Worm (Caenorhabditis elegans) whole organism, late embryonic: Measurements from ENCODE around the gene fox-1.

Experiments
- F13H6.1 ChIP-seq: sonication (generic microtip); optimal IDR thresholded peaks from 2 replicates; lab custom pipeline; 2016; ENCODE audit warnings: missing genetic modification characterization, missing compliant biosample characterization
- K02D7.2 ChIP-seq: sonication (generic microtip); optimal IDR thresholded peaks from 2 replicates; lab custom pipeline; 2017; ENCODE audit warnings: mild to moderate bottlenecking, missing genetic modification characterization, missing compliant biosample characterization
- K09A11.1 ChIP-seq: sonication (generic microtip); optimal IDR thresholded peaks from 2 replicates; lab custom pipeline; 2017; ENCODE audit warnings: antibody characterized with exemption, mild to moderate bottlenecking, missing genetic modification characterization, missing compliant biosample characterization; ENCODE audit not compliant: insufficient read depth
- T23F11.4 ChIP-seq: fragments of 200-800 bp; sonication (Bioruptor generic); optimal IDR thresholded peaks from 2 replicates; lab custom pipeline; 2018; ENCODE audit warnings: mild to moderate bottlenecking, missing genetic modification characterization, missing compliant biosample characterization
- Y22D7AL.16 ChIP-seq: sonication (generic microtip); optimal IDR thresholded peaks from 2 replicates; lab custom pipeline; 2016; ENCODE audit warnings: missing genetic modification characterization, missing compliant biosample characterization
- ama-1 ChIP-seq: fragments of 150-350 bp; optimal IDR thresholded peaks from 2 replicates; lab custom pipeline; 2014
- ceh-14 ChIP-seq: sonication (generic microtip); optimal IDR thresholded peaks from 2 replicates; lab custom pipeline; 2016; ENCODE audit warnings: missing genotype, missing genetic modification characterization, missing compliant biosample characterization
- ceh-19 ChIP-seq: fragments of 200-800 bp; sonication (Bioruptor generic); optimal IDR thresholded peaks from 2 replicates; lab custom pipeline; 2018; ENCODE audit warnings: mild to moderate bottlenecking, missing genetic modification characterization, missing compliant biosample characterization
- ceh-2 ChIP-seq: sonication (generic microtip); optimal IDR thresholded peaks from 2 replicates; lab custom pipeline; 2016; ENCODE audit warnings: missing genotype, missing genetic modification characterization, missing compliant biosample characterization
- ceh-22 ChIP-seq: sonication (generic microtip); optimal IDR thresholded peaks from 2 replicates; lab custom pipeline; 2017; ENCODE audit warnings: missing biosample characterization, missing genetic modification characterization
- ceh-30 ChIP-seq: fragments of 150-350 bp; optimal IDR thresholded peaks from 2 replicates; lab custom pipeline; 2014; ENCODE audit warnings: missing biosample characterization, missing genetic modification characterization
- ceh-31 ChIP-seq: sonication (generic microtip); optimal IDR thresholded peaks from 2 replicates; lab custom pipeline; 2016; ENCODE audit warnings: missing genetic modification characterization, missing compliant biosample characterization
- ceh-34 ChIP-seq: sonication (generic microtip); optimal IDR thresholded peaks from 2 replicates; lab custom pipeline; 2016; ENCODE audit warnings: mild to moderate bottlenecking, missing genetic modification characterization, missing compliant biosample characterization
- ceh-48 ChIP-seq: sonication (generic microtip); optimal IDR thresholded peaks from 2 replicates; lab custom pipeline; 2016; ENCODE audit warnings: missing genetic modification characterization, inconsistent platforms, missing compliant biosample characterization
- ceh-6 ChIP-seq: fragments of 200-800 bp; sonication (Bioruptor generic); optimal IDR thresholded peaks from 2 replicates; lab custom pipeline; 2018; ENCODE audit warnings: mild to moderate bottlenecking, missing genetic modification characterization, missing compliant biosample characterization
- ceh-9 ChIP-seq: sonication (generic microtip); optimal IDR thresholded peaks from 2 replicates; lab custom pipeline; 2016; ENCODE audit warnings: mild to moderate bottlenecking, missing genetic modification characterization, inconsistent platforms, missing compliant biosample characterization
- dve-1 ChIP-seq: sonication (generic microtip); optimal IDR thresholded peaks from 2 replicates; lab custom pipeline; 2017; ENCODE audit warnings: antibody characterized with exemption, mild to moderate bottlenecking, missing genetic modification characterization, missing compliant biosample characterization
- elt-4 ChIP-seq: sonication (generic microtip); optimal IDR thresholded peaks from 2 replicates; lab custom pipeline; 2016; ENCODE audit warnings: missing genetic modification characterization, missing compliant biosample characterization
- ets-4 ChIP-seq: sonication (generic microtip); optimal IDR thresholded peaks from 2 replicates; lab custom pipeline; 2016; ENCODE audit warnings: missing genetic modification characterization, missing compliant biosample characterization
- fax-1 ChIP-seq: sonication (generic microtip); optimal IDR thresholded peaks from 2 replicates; lab custom pipeline; 2016; ENCODE audit warnings: missing genotype, missing genetic modification characterization, missing compliant biosample characterization
- fkh-6 ChIP-seq: sonication (generic microtip); optimal IDR thresholded peaks from 2 replicates; lab custom pipeline; 2016; ENCODE audit warnings: missing genetic modification characterization, missing compliant biosample characterization
- gmeb-2 ChIP-seq: sonication (generic microtip); optimal IDR thresholded peaks from 2 replicates; lab custom pipeline; 2016; ENCODE audit warnings: missing genetic modification characterization, inconsistent platforms, missing compliant biosample characterization
- hlh-30 ChIP-seq: sonication (generic microtip); optimal IDR thresholded peaks from 2 replicates; lab custom pipeline; 2017; ENCODE audit warnings: antibody characterized with exemption, missing genetic modification characterization, missing compliant biosample characterization; ENCODE audit not compliant: insufficient read depth
- lim-6 ChIP-seq: sonication (generic microtip); optimal IDR thresholded peaks from 2 replicates; lab custom pipeline; 2016; ENCODE audit warnings: missing genetic modification characterization, missing compliant biosample characterization
- lin-11 ChIP-seq: fragments of 200-800 bp; sonication (Bioruptor generic); optimal IDR thresholded peaks from 2 replicates; lab custom pipeline; 2018; ENCODE audit warnings: mild to moderate bottlenecking, missing genetic modification characterization, missing compliant biosample characterization
- madf-2 ChIP-seq: sonication (generic microtip); optimal IDR thresholded peaks from 2 replicates; lab custom pipeline; 2017; ENCODE audit warnings: missing genetic modification characterization, missing compliant biosample characterization
- nfya-1 ChIP-seq: sonication (generic microtip); optimal IDR thresholded peaks from 2 replicates; lab custom pipeline; 2017; ENCODE audit warnings: missing genetic modification characterization, mild to moderate bottlenecking, missing compliant biosample characterization, antibody characterized with exemption, moderate library complexity
- npax-4 ChIP-seq: sonication (generic microtip); optimal IDR thresholded peaks from 2 replicates; lab custom pipeline; 2016; ENCODE audit warnings: missing genetic modification characterization, missing compliant biosample characterization
- odd-2 ChIP-seq: sonication (generic microtip); optimal IDR thresholded peaks from 2 replicates; lab custom pipeline; 2017; ENCODE audit warnings: antibody characterized with exemption, mild to moderate bottlenecking, missing genetic modification characterization, missing compliant biosample characterization
- pat-9 ChIP-seq: fragments of 200-800 bp; sonication (Bioruptor generic); optimal IDR thresholded peaks from 2 replicates; lab custom pipeline; 2018; ENCODE audit warnings: mild to moderate bottlenecking, missing genetic modification characterization, moderate library complexity, missing compliant biosample characterization
- pha-2 ChIP-seq: sonication (generic microtip); optimal IDR thresholded peaks from 2 replicates; lab custom pipeline; 2017; ENCODE audit warnings: mild to moderate bottlenecking, missing genetic modification characterization, missing compliant biosample characterization
- pqm-1 ChIP-seq: sonication (generic microtip); optimal IDR thresholded peaks from 2 replicates; lab custom pipeline; 2016; ENCODE audit warnings: missing genetic modification characterization, missing compliant biosample characterization
- pros-1 ChIP-seq: fragments of 150-350 bp; optimal IDR thresholded peaks from 2 replicates; lab custom pipeline; 2014; ENCODE audit warnings: missing biosample characterization, missing genetic modification reagents, missing genetic modification characterization
- ref-2 ChIP-seq: sonication (generic microtip); optimal IDR thresholded peaks from 2 replicates; lab custom pipeline; 2016; ENCODE audit warnings: missing genetic modification characterization, missing compliant biosample characterization
- sox-2 ChIP-seq: fragments of 200-800 bp; sonication (Bioruptor generic); IDR thresholded peaks from 2 replicates; pipeline ENCODE4 v1.3.6; 2022; ENCODE audit warnings: missing genetic modification reagents, missing genetic modification characterization, missing compliant biosample characterization
- tbx-2 ChIP-seq: sonication (generic microtip); optimal IDR thresholded peaks from 2 replicates; lab custom pipeline; 2016; ENCODE audit warnings: missing genetic modification characterization, missing compliant biosample characterization
- tbx-7 ChIP-seq: sonication (generic microtip); optimal IDR thresholded peaks from 2 replicates; lab custom pipeline; 2016; ENCODE audit warnings: missing genotype, missing genetic modification characterization, missing compliant biosample characterization
- unc-3 ChIP-seq, 2 experiments: fragments of 200-800 bp in 1 of 2; sonication (Bioruptor generic) in 1 of 2; sonication (generic microtip) in 1 of 2; conservative IDR thresholded peaks in 1 of 2; optimal IDR thresholded peaks in 1 of 2; 2 replicates each; pipeline versions ENCODE4 v1.3.6 to Lab custom; 2016 to 2022; ENCODE audit warnings: missing compliant biosample characterization in 2 of 2, missing genetic modification characterization in 2 of 2, missing genetic modification reagents in 1 of 2
- unc-55 ChIP-seq: sonication (generic microtip); optimal IDR thresholded peaks from 2 replicates; lab custom pipeline; 2017; ENCODE audit warnings: missing biosample characterization, missing genetic modification reagents, missing genetic modification characterization
- unc-86 ChIP-seq: sonication (generic microtip); optimal IDR thresholded peaks from 2 replicates; lab custom pipeline; 2016; ENCODE audit warnings: missing genetic modification characterization, missing compliant biosample characterization
- zip-5 ChIP-seq: sonication (generic microtip); optimal IDR thresholded peaks from 2 replicates; lab custom pipeline; 2016; ENCODE audit warnings: missing genetic modification characterization, missing compliant biosample characterization
- ztf-16 ChIP-seq: sonication (generic microtip); optimal IDR thresholded peaks from 2 replicates; lab custom pipeline; 2017; ENCODE audit warnings: missing genetic modification characterization, missing compliant biosample characterization

The fox-1 gene

ce11 chrX:2478823-2479222, 19.1 kb upstream of the fox-1 start, which contains the start of gene K02E10.5:
K02E10.5 (minus strand) TSS chrX:2478923.
- no peak for TF ChIP-seq pat-9 (tag; lab: Kevin White, UChicago)
- TF ChIP-seq ceh-19 (GFP tag; lab: Kevin White, UChicago), result no peak
- no peak for TF ChIP-seq fax-1
- no peak for TF ChIP-seq madf-2 (tag; lab: Kevin White, UChicago)
- no peak for TF ChIP-seq tbx-7 (tag; lab: Kevin White, UChicago)
- no peak for TF ChIP-seq Y22D7AL.16 (tag; lab: Kevin White, UChicago)
- TF ChIP-seq ceh-14 (tag; lab: Kevin White, UChicago), result no peak
- no peak for TF ChIP-seq tbx-2 (tag; lab: Kevin White, UChicago)
- TF ChIP-seq ztf-16, result no peak
- no peak for TF ChIP-seq pqm-1 (tag; lab: Kevin White, UChicago)
- TF ChIP-seq ceh-6 (GFP tag; lab: Kevin White, UChicago), result no peak
- TF ChIP-seq unc-55 (GFP tag; lab: Kevin White, UChicago), result no peak
- no peak for TF ChIP-seq K02D7.2 (tag; lab: Kevin White, UChicago)
- no peak for TF ChIP-seq ceh-9
- no peak for TF ChIP-seq ceh-22 (tag; lab: Kevin White, UChicago)
- TF ChIP-seq unc-3 (GFP tag; conservative IDR thresholded peaks at IDR 0.05; lab: Robert Waterston, UW), result no peak
- no peak for TF ChIP-seq unc-3 (tag; optimal IDR thresholded peaks at IDR 0.05; lab: Kevin White, UChicago)
- TF ChIP-seq dve-1, result no peak
- no peak for TF ChIP-seq pha-2 (tag; lab: Kevin White, UChicago)
- no peak for TF ChIP-seq ceh-48 (tag; lab: Kevin White, UChicago)
- no peak for TF ChIP-seq zip-5

DNA sequence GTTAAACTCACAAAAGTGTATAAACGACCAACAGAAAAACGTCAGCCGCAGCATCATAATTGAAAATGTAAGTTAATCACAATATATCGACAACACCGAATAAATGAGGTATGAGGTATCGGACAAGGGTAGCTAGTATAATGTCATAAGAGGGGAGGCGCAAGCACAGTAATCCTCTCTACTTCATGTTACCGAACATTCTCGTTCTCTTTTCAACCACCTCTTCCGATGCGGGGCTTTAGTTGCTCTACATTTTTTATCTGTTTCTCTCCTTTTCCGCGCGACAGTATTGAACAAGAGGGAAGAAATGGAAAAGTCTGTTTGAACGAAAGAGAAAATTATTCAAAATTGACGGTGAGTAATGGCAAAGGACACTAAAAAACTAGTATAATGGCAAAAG, 16.2 kb upstream of the fox-1 start, which contains the start of gene R04B3.3:
TSS of gene R04B3.3 (minus strand) at position 101 of the 400 bp plus-strand sequence.
- TF ChIP-seq odd-2 (tag; lab: Kevin White, UChicago) (no peak), ceh-22 (tag; lab: Kevin White, UChicago) (no peak), ets-4 (tag; lab: Kevin White, UChicago) (no peak), ceh-30 (tag; lab: Kevin White, UChicago) (no peak), F13H6.1 (tag; lab: Kevin White, UChicago) (no peak), ceh-31 (tag; lab: Kevin White, UChicago) (no peak), K02D7.2 (tag; lab: Kevin White, UChicago) (no peak), ceh-2 (tag; lab: Kevin White, UChicago) (no peak)
- TF ChIP-seq, all 69 proteins: peak for 0

- TF ChIP-seq ceh-19 (GFP tag; lab: Kevin White, UChicago) (no peak), K09A11.1 (tag; lab: Kevin White, UChicago) (no peak), ceh-9 (no peak), fax-1 (no peak), ets-4 (tag; lab: Kevin White, UChicago) (no peak), sox-2 (GFP tag; lab: Robert Waterston, UW) (no peak), nfya-1 (no peak)
These were observed 13.9 kb upstream of the fox-1 start, which contains the start of gene R04B3.2 for ce11 chrX:2473618-2474017. R04B3.2 (minus strand) TSS chrX:2473718.

- no peak for TF ChIP-seq ceh-30 (tag; lab: Kevin White, UChicago)
- TF ChIP-seq pros-1 (tag; lab: Kevin White, UChicago), result no peak
- no peak for TF ChIP-seq dve-1
- TF ChIP-seq ceh-34 (tag; lab: Kevin White, UChicago), result no peak
- no peak for TF ChIP-seq fax-1
- no peak for TF ChIP-seq ceh-19 (GFP tag; lab: Kevin White, UChicago)
- TF ChIP-seq T23F11.4 (GFP tag; lab: Kevin White, UChicago), result no peak
- TF ChIP-seq nfya-1, result no peak
These were observed 11.6 kb upstream of the fox-1 start, which contains the start of gene R04B3.1 for ce11 chrX:2471303-2471702. R04B3.1 (minus strand) TSS chrX:2471403.

- TF ChIP-seq ets-4 (tag; lab: Kevin White, UChicago), result no peak
- no peak for TF ChIP-seq elt-4 (tag; lab: Kevin White, UChicago)
- no peak for TF ChIP-seq dve-1
- no peak for TF ChIP-seq hlh-30 (tag; lab: Kevin White, UChicago)
- no peak for TF ChIP-seq lin-11 (tag; lab: Kevin White, UChicago)
- no peak for TF ChIP-seq unc-86 (tag; lab: Kevin White, UChicago)
- no peak for TF ChIP-seq ceh-19 (GFP tag; lab: Kevin White, UChicago)
- TF ChIP-seq gmeb-2 (tag; lab: Kevin White, UChicago), result no peak
- no peak for TF ChIP-seq fkh-6
- no peak for TF ChIP-seq ama-1 (lab: Kevin White, UChicago)
- TF ChIP-seq npax-4, result no peak
- no peak for TF ChIP-seq ceh-2 (tag; lab: Kevin White, UChicago)
- TF ChIP-seq pha-2 (tag; lab: Kevin White, UChicago), result no peak
- no peak for TF ChIP-seq zip-5
- TF ChIP-seq ref-2 (tag; lab: Kevin White, UChicago), result no peak
- no peak for TF ChIP-seq odd-2 (tag; lab: Kevin White, UChicago)
- TF ChIP-seq lim-6 (tag; lab: Kevin White, UChicago), result no peak
These were observed 4.4 kb upstream of the fox-1 start for ce11 chrX:2464064-2464463.
